Worm (Caenorhabditis elegans) whole organism, midembryonic: ENCODE results near the gene F36H12.4.
"Not testable (repeated sequence)": the region's sequence is repeated elsewhere in the genome, so short reads cannot be mapped to it uniquely, and the experiment has no call there.

ENCODE experiments used
- med-1 ChIP-seq: sonication (generic microtip); optimal IDR thresholded peaks from 2 replicates; lab custom pipeline; 2017; ENCODE audit warnings: missing genetic modification characterization, mild to moderate bottlenecking, missing compliant biosample characterization, antibody characterized with exemption, missing genetic modification reagents; ENCODE audit not compliant: insufficient read depth
- ztf-29 ChIP-seq: fragments of 200-800 bp; sonication (Bioruptor generic); IDR thresholded peaks from 2 replicates; pipeline ENCODE4 v1.3.6; 2022; ENCODE audit warnings: missing genetic modification reagents, missing genetic modification characterization, missing compliant biosample characterization

ce11 chrIV:5308046-5308643 is 39.2 kb downstream of the F36H12.4 start, which contains the start of the genes ZK354.9 and msp-58:
- TF ChIP-seq med-1 (GFP tag; lab: Kevin White, UChicago); ztf-29: not testable (repeated sequence)
